Fruit fly (Drosophila melanogaster): ENCODE data around the gene CG46468.

DNA sequence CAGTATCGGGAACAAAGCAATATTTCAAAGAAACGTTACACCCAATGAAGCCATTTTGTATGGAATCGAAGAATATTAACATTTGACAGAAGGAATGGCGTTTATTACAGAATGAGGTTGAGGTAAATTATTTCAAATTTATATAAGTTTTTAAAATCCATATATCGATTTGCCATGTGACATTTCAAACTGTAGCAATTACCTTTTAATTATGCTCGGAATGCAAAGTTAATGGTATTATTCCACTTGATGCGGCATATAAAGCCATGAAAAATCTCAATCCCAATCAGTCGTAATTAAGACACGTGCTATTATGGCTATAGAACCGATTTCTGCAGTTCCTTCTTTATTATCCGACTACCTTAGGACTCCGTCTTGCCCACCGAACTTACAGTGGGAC, 37.0 kb downstream of the CG46468 start, which contains the start of gene CG31883:
- TF ChIP-seq CG8478 (optimal IDR thresholded peaks at IDR 0.05): no peak
- TF ChIP-seq CTCF (optimal IDR thresholded peaks at IDR 0.05): no peak

All from S2 (cell line).